Worm (Caenorhabditis elegans): ENCODE results near the gene F25A2.1.

DNA sequence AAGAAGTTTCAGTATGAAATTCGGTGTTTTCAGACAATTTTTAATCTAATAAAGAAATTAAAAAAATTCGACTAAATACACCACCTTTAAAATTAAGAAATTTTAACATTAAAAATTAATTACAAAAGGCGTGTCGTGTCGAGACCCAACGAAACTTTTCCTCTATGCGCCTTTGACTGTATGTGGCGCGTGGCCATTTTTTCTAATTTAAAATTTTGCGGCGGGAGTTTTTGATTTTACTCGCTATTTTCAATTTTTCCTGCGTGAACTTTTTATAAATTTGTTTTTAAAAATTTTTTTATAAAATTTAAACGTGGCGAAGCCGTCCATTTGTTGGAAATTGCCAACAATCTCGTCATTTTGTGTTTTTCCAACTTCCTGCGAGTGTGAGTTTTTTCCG lies 26.6 kb upstream of the F25A2.1 start:
- TF ChIP-seq sem-4 (tag; optimal IDR thresholded peaks at IDR 0.05) = no peak
- TF ChIP-seq elt-3 (tag; optimal IDR thresholded peaks at IDR 0.05) = no peak
- no peak for TF ChIP-seq ZK546.5 (tag; optimal IDR thresholded peaks at IDR 0.05)
- no peak for TF ChIP-seq elt-1 (tag; optimal IDR thresholded peaks at IDR 0.05)
- no peak for TF ChIP-seq ama-1 (optimal IDR thresholded peaks at IDR 0.05)
- no peak for TF ChIP-seq lin-13 (GFP tag; optimal IDR thresholded peaks at IDR 0.05)

Data from whole organism, L2 larva.